Fruit fly (Drosophila melanogaster): ENCODE data around the gene prage.

Gene prage

dm6 chrX:1880139-1880556 lies 106.6 kb downstream of the prage start, which contains the start of gene Coa8 (continued):
- TF ChIP-seq CG1832 (GFP tag; optimal IDR thresholded peaks at IDR 0.05) (no peak), Poxn (GFP tag; IDR thresholded peaks at IDR 0.05) (0 out of 2 replicates have a peak, but pooled peaks have one; percentile 25), CG9817 (tag; optimal IDR thresholded peaks at IDR 0.05) (peak; percentile 45), CG7928 (GFP tag; optimal IDR thresholded peaks at IDR 0.05) (no peak), Gug (GFP tag; IDR thresholded peaks at IDR 0.05) (peak; percentile 37; the same call in 2 of the 4 replicates), sob (GFP tag; IDR thresholded peaks at IDR 0.05) (0 out of 2 replicates have a peak, but pooled peaks have one; percentile 52), croc (GFP tag; conservative IDR thresholded peaks at IDR 0.05) (no peak), phol (tag; optimal IDR thresholded peaks at IDR 0.05) (peak; percentile 45), hth (optimal IDR thresholded peaks at IDR 0.05) (no peak), mld (GFP tag; IDR thresholded peaks at IDR 0.05; ENCODE audit: partially characterized antibody) (peak; percentile 57; the same call in 1 of the 3 replicates), sug (tag; optimal IDR thresholded peaks at IDR 0.05) (peak; percentile 33), Mad (GFP tag; optimal IDR thresholded peaks at IDR 0.05) (peak; percentile 15), CG6654 (GFP tag; optimal IDR thresholded peaks at IDR 0.05) (no peak), Xbp1 (GFP tag; optimal IDR thresholded peaks at IDR 0.05) (peak; percentile 56), hbn (GFP tag; IDR thresholded peaks at IDR 0.05; ENCODE audit: partially characterized antibody) (peak; percentile 37), hkb (optimal IDR thresholded peaks at IDR 0.05) (no peak), hkb (GFP tag; IDR thresholded peaks at IDR 0.05) (peak; percentile 49; the same call in 1 of the 2 replicates), CG13287 (GFP tag; IDR thresholded peaks at IDR 0.05; ENCODE audit: partially characterized antibody) (peak; percentile 54), sens (GFP tag) (peak; percentile 81), CG12769 (tag; optimal IDR thresholded peaks at IDR 0.05) (no peak), ATbp (GFP tag; optimal IDR thresholded peaks at IDR 0.05) (no peak), fd102C (GFP tag; optimal IDR thresholded peaks at IDR 0.05) (no peak), Spps (tag; optimal IDR thresholded peaks at IDR 0.05) (no peak), Nf-YC (tag; optimal IDR thresholded peaks at IDR 0.05) (peak; percentile 31), Blimp-1 (GFP tag; optimal IDR thresholded peaks at IDR 0.05) (peak; percentile 2), MBD-R2 (GFP tag; IDR thresholded peaks at IDR 0.05) (peak; percentile 59), CG6854 (GFP tag; optimal IDR thresholded peaks at IDR 0.05) (no peak), dysf (GFP tag; IDR thresholded peaks at IDR 0.05) (peak; percentile 63; the same call in 2 of the 3 replicates), chif (GFP tag; optimal IDR thresholded peaks at IDR 0.05) (peak in 1 of 2 experiments; percentile 5), ERR (GFP tag; optimal IDR thresholded peaks at IDR 0.05) (peak; percentile 23), CG4424 (GFP tag; optimal IDR thresholded peaks at IDR 0.05) (peak; percentile 4), unc-4 (GFP tag; IDR thresholded peaks at IDR 0.05; ENCODE audit: partially characterized antibody) (peak; percentile 28; the same call in 1 of the 2 replicates), mam (GFP tag; optimal IDR thresholded peaks at IDR 0.05) (peak; percentile 40), ranshi (GFP tag; IDR thresholded peaks at IDR 0.05) (peak; percentile 54; the same call in 1 of the 2 replicates), nmo (GFP tag; optimal IDR thresholded peaks at IDR 0.05) (peak; percentile 40), CG32532 (GFP tag; IDR thresholded peaks at IDR 0.05) (peak; percentile 71; the same call in 1 of the 2 replicates), aop (GFP tag; IDR thresholded peaks at IDR 0.05) (no peak), zen (tag; optimal IDR thresholded peaks at IDR 0.05) (peak; percentile 10), CG12155 (GFP tag; optimal IDR thresholded peaks at IDR 0.05) (peak; percentile 11), CG30431 (GFP tag; optimal IDR thresholded peaks at IDR 0.05) (no peak), CG9932 (GFP tag; IDR thresholded peaks at IDR 0.05) (peak; percentile 61), bowl (GFP tag; IDR thresholded peaks at IDR 0.05) (no peak), yki (optimal IDR thresholded peaks at IDR 0.05) (no peak), CG12219 (GFP tag; optimal IDR thresholded peaks at IDR 0.05) (no peak), E2f2 (GFP tag; IDR thresholded peaks at IDR 0.05) (0 out of 2 replicates have a peak, but pooled peaks have one; percentile 18), tup (GFP tag; optimal IDR thresholded peaks at IDR 0.05) (no peak), CG31441 (GFP tag; IDR thresholded peaks at IDR 0.05) (0 out of 2 replicates have a peak, but pooled peaks have one; percentile 4), CG15696 (tag; optimal IDR thresholded peaks at IDR 0.05) (peak; percentile 29), CG17361 (GFP tag; IDR thresholded peaks at IDR 0.05) (no peak; the same call in 2 of the 3 replicates), ken (GFP tag; IDR thresholded peaks at IDR 0.05) (0 out of 3 replicates have a peak, but pooled peaks have one; percentile 8), CG2712 (tag; optimal IDR thresholded peaks at IDR 0.05) (peak; percentile 22)

Measured in whole organism, embryonic.